Fruit fly (Drosophila melanogaster): ENCODE measurements around the gene Kcmf1.
A peak's percentile ranks its signal among the peaks of the same experiment; 100 is the strongest.

Gene Kcmf1

DNA sequence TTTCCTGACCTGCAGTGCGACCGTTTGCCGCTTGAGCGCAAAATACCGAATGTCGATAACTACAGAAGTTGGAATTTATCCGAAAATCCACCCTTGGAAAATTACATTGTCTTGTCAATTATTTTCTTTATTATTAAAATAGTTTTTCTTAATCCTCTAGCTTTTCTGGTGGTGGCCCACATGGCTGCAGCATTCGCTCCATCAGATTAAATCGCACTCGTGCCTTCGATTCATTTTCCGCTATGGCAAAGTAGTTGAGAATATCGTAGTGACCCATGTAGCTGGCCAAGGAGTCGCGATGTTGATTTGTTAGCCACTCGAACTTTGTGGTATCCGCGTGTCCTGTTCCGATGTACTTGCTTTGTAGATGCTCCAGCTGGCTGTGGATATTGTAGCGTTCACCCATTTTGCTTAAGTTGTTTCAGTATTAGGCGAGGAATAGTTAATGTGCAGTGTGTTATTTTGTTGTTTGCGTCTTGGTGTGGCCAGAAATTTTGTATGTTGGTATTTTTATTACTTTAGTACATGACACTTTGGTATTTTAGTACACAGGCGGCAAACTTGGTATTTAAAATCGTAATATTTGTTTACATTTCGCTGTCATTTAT, at the start of gene Kcmf1, which contains the start of the genes Sf3b5 and CG11986:
Gene Kcmf1 (minus strand): TSS at position 51 of the 608 bp plus-strand sequence.
Gene Sf3b5 (minus strand): TSS at position 483 of the 608 bp plus-strand sequence.
Gene CG11986 (plus strand): TSS at position 588 of the 608 bp plus-strand sequence.
- TF ChIP-seq pad (GFP tag; optimal IDR thresholded peaks at IDR 0.05), result no peak
- TF ChIP-seq CG1620 (GFP tag; optimal IDR thresholded peaks at IDR 0.05), result no peak
- no peak for TF ChIP-seq CG7045 (GFP tag; optimal IDR thresholded peaks at IDR 0.05)
- no peak for TF ChIP-seq Hr96 (GFP tag; optimal IDR thresholded peaks at IDR 0.05)
- no peak for TF ChIP-seq tj (GFP tag; optimal IDR thresholded peaks at IDR 0.05)

dm6 chr3R:9062756-9063155, 48.0 kb upstream of the Kcmf1 start:
- no peak for TF ChIP-seq bab1 (GFP tag; optimal IDR thresholded peaks at IDR 0.05)
- TF ChIP-seq CG33017 (tag; optimal IDR thresholded peaks at IDR 0.05), result peak; percentile 37

DNA sequence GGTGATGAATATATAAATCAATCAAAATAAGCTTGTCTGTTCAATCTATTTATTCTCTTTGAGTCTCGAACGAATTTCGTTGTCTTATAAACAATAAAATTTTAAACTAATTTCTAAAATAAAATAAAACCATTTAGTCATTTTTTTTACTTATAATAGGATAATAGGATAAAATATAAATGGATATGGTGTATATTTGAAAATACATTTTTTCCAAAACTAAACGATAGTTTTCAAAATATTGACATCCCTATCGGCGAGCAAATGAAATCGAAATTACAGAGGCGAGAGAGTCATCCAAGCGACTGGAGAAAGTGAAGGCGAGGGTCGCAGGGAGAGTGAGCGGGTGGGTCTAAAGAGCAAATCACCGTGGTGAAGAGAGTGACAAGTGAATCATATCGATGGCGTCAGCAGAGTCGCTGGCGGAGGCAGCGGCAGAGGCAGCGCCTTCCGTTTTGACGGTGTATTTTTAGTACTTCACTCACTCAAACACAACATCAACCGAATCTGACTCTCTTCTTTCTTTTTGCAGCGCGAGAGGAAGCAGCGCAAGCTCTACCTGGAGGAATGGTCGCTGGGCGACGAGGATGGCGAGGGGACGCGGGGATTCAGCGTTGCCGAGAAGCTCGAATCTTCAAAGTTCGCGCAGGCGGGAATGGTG, 42.8 kb upstream of the Kcmf1 start:
- peak; percentile 95 for TF ChIP-seq toe (GFP tag; optimal IDR thresholded peaks at IDR 0.05)
- TF ChIP-seq CG33017 (tag; optimal IDR thresholded peaks at IDR 0.05), result peak; percentile 99
- TF ChIP-seq CG14711 (tag; optimal IDR thresholded peaks at IDR 0.05), result peak; percentile 97
- TF ChIP-seq Clk (GFP tag; optimal IDR thresholded peaks at IDR 0.05), result peak; percentile 96
- TF ChIP-seq cic (GFP tag; optimal IDR thresholded peaks at IDR 0.05), result peak; percentile 95
- no peak for TF ChIP-seq cnc (optimal IDR thresholded peaks at IDR 0.05)
- peak; percentile 99 for TF ChIP-seq kay (GFP tag; ENCODE audit: borderline replicate concordance)
- TF ChIP-seq Mnt (GFP tag; optimal IDR thresholded peaks at IDR 0.05), result peak; percentile 79
- peak; percentile 75 for TF ChIP-seq CG1620 (GFP tag; optimal IDR thresholded peaks at IDR 0.05)
- TF ChIP-seq CG12768 (GFP tag; optimal IDR thresholded peaks at IDR 0.05), result peak; percentile 99
- peak; percentile 87 for TF ChIP-seq CG5204 (GFP tag; optimal IDR thresholded peaks at IDR 0.05)
- TF ChIP-seq Hr96 (GFP tag; optimal IDR thresholded peaks at IDR 0.05), result peak; percentile 93
- peak; percentile 79 for TF ChIP-seq ovo (GFP tag; optimal IDR thresholded peaks at IDR 0.05)
- peak; percentile 88 for TF ChIP-seq tj (GFP tag; optimal IDR thresholded peaks at IDR 0.05)
- peak; percentile 99 for TF ChIP-seq CG11617 (GFP tag; optimal IDR thresholded peaks at IDR 0.05)
- TF ChIP-seq Crg-1 (GFP tag; optimal IDR thresholded peaks at IDR 0.05), result peak; percentile 80
- TF ChIP-seq CG7101 (tag; optimal IDR thresholded peaks at IDR 0.05), result peak; percentile 99
- peak; percentile 98 for TF ChIP-seq CG7045 (GFP tag; optimal IDR thresholded peaks at IDR 0.05)
- TF ChIP-seq pad (GFP tag; optimal IDR thresholded peaks at IDR 0.05), result peak; percentile 89
- peak; percentile 93 for TF ChIP-seq bab1 (GFP tag; optimal IDR thresholded peaks at IDR 0.05)

- TF ChIP-seq Mnt (GFP tag; optimal IDR thresholded peaks at IDR 0.05), result no peak
- no peak for TF ChIP-seq toe (GFP tag; optimal IDR thresholded peaks at IDR 0.05)
- no peak for TF ChIP-seq ovo (GFP tag; optimal IDR thresholded peaks at IDR 0.05)
- TF ChIP-seq CG1620 (GFP tag; optimal IDR thresholded peaks at IDR 0.05), result no peak
- TF ChIP-seq CG14711 (tag; optimal IDR thresholded peaks at IDR 0.05), result no peak
- no peak for TF ChIP-seq kay (GFP tag; ENCODE audit: borderline replicate concordance)
- no peak for TF ChIP-seq cic (GFP tag; optimal IDR thresholded peaks at IDR 0.05)
- no peak for TF ChIP-seq bab1 (GFP tag; optimal IDR thresholded peaks at IDR 0.05)
- no peak for TF ChIP-seq CG5204 (GFP tag; optimal IDR thresholded peaks at IDR 0.05)
- no peak for TF ChIP-seq tj (GFP tag; optimal IDR thresholded peaks at IDR 0.05)
- TF ChIP-seq CG7045 (GFP tag; optimal IDR thresholded peaks at IDR 0.05), result no peak
- TF ChIP-seq CG11617 (GFP tag; optimal IDR thresholded peaks at IDR 0.05), result no peak
- no peak for TF ChIP-seq CG33017 (tag; optimal IDR thresholded peaks at IDR 0.05)
- TF ChIP-seq Clk (GFP tag; optimal IDR thresholded peaks at IDR 0.05), result no peak
- TF ChIP-seq CG7101 (tag; optimal IDR thresholded peaks at IDR 0.05), result no peak
- TF ChIP-seq Crg-1 (GFP tag; optimal IDR thresholded peaks at IDR 0.05), result no peak
Observed at dm6 chr3R:9057032-9057397, 42.3 kb upstream of the Kcmf1 start.

DNA sequence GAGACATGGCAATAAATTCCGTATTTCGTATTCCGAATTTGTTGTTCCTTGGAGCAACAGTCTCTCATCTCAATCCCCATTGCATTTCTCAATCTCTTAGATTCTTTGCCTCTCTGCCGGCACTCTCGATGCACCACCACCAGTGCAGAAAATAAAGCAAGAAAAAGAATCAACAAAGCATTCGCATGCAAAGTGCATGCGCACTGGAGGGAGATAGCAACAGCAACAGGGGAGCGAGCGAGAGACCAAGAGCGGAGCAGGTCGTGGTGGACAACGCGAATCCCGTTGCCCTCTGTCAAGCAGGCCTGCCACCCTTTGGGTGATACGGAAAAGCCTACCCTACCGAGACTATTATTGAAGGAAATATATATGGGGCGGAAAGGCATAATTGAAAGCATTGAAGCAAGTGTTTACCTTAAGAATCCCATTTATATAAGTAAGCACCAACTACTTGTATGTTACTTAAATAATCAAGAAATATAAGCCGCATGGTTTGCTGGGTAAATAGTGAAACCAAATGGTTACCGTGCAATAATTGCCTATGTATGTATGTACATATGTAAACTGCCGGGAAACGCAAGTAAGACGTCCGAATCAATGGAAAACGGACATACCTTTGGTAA, 41.8 kb upstream of the Kcmf1 start:
- TF ChIP-seq CG5204 (GFP tag; optimal IDR thresholded peaks at IDR 0.05) (no peak), CG7045 (GFP tag; optimal IDR thresholded peaks at IDR 0.05) (no peak), bab1 (GFP tag; optimal IDR thresholded peaks at IDR 0.05) (no peak), cnc (optimal IDR thresholded peaks at IDR 0.05) (no peak), CG14711 (tag; optimal IDR thresholded peaks at IDR 0.05) (no peak), ovo (GFP tag; optimal IDR thresholded peaks at IDR 0.05) (peak; percentile 40), Hr96 (GFP tag; optimal IDR thresholded peaks at IDR 0.05) (peak; percentile 50), tj (GFP tag; optimal IDR thresholded peaks at IDR 0.05) (no peak), CG11617 (GFP tag; optimal IDR thresholded peaks at IDR 0.05) (no peak), CG12768 (GFP tag; optimal IDR thresholded peaks at IDR 0.05) (no peak), CG7101 (tag; optimal IDR thresholded peaks at IDR 0.05) (no peak), Crg-1 (GFP tag; optimal IDR thresholded peaks at IDR 0.05) (no peak), CG33017 (tag; optimal IDR thresholded peaks at IDR 0.05) (peak; percentile 31), toe (GFP tag; optimal IDR thresholded peaks at IDR 0.05) (no peak), pad (GFP tag; optimal IDR thresholded peaks at IDR 0.05) (peak; percentile 90), CG1620 (GFP tag; optimal IDR thresholded peaks at IDR 0.05) (no peak), cic (GFP tag; optimal IDR thresholded peaks at IDR 0.05) (no peak), kay (GFP tag; ENCODE audit: borderline replicate concordance) (peak; percentile 83), Mnt (GFP tag; optimal IDR thresholded peaks at IDR 0.05) (peak; percentile 37), Clk (GFP tag; optimal IDR thresholded peaks at IDR 0.05) (no peak)
